Fruit fly (Drosophila melanogaster) whole organism, adult: ENCODE data around the gene Spc105R.
A peak's percentile ranks its signal among the peaks of the same experiment; 100 is the strongest.

Source experiments
- CG11617 ChIP-seq: fragments of 200-800 bp; sonication (Bioruptor generic); optimal IDR thresholded peaks from 2 replicates; lab custom pipeline; 2017; ENCODE audit warnings: mild to moderate bottlenecking, missing biosample characterization, missing genetic modification reagents, missing genetic modification characterization
- CG12768 ChIP-seq: fragments of 200-800 bp; sonication (Bioruptor generic); optimal IDR thresholded peaks from 2 replicates; lab custom pipeline; 2017; ENCODE audit warnings: missing biosample characterization, missing genetic modification characterization, mild to moderate bottlenecking, moderate library complexity, missing genetic modification reagents
- CG14711 ChIP-seq: fragments of 200-800 bp; sonication (Bioruptor generic); optimal IDR thresholded peaks from 2 replicates; lab custom pipeline; 2018; ENCODE audit warnings: missing biosample characterization, mild to moderate bottlenecking, missing genetic modification characterization, moderate library complexity
- CG1620 ChIP-seq: fragments of 200-800 bp; sonication (Bioruptor generic); optimal IDR thresholded peaks from 2 replicates; lab custom pipeline; 2016; ENCODE audit warnings: missing biosample characterization, missing genetic modification characterization
- CG33017 ChIP-seq: fragments of 200-800 bp; sonication (Bioruptor generic); optimal IDR thresholded peaks from 2 replicates; lab custom pipeline; 2018; ENCODE audit warnings: missing biosample characterization, mild to moderate bottlenecking, missing genetic modification characterization, moderate library complexity
- CG5204 ChIP-seq: fragments of 200-800 bp; sonication (Bioruptor generic); optimal IDR thresholded peaks from 2 replicates; lab custom pipeline; 2016; ENCODE audit warnings: missing biosample characterization, missing genetic modification characterization
- CG7045 ChIP-seq: fragments of 200-800 bp; sonication (Bioruptor generic); optimal IDR thresholded peaks from 2 replicates; lab custom pipeline; 2017; ENCODE audit warnings: missing biosample characterization, mild to moderate bottlenecking, missing genetic modification characterization
- CG7101 ChIP-seq: fragments of 200-800 bp; sonication (Bioruptor generic); optimal IDR thresholded peaks from 2 replicates; lab custom pipeline; 2018; ENCODE audit warnings: missing biosample characterization, mild to moderate bottlenecking, missing genetic modification characterization, moderate library complexity
- Clk ChIP-seq: fragments of 200-800 bp; sonication (Bioruptor generic); optimal IDR thresholded peaks from 2 replicates; lab custom pipeline; 2017; ENCODE audit warnings: missing biosample characterization, missing genetic modification characterization
- Crg-1 ChIP-seq: fragments of 200-800 bp; sonication (Bioruptor generic); optimal IDR thresholded peaks from 2 replicates; lab custom pipeline; 2016; ENCODE audit warnings: missing biosample characterization, missing genetic modification characterization
- Hr96 ChIP-seq: fragments of 200-800 bp; sonication (Bioruptor generic); optimal IDR thresholded peaks from 2 replicates; lab custom pipeline; 2016; ENCODE audit warnings: missing biosample characterization, missing genetic modification characterization
- Mnt ChIP-seq: fragments of 200-800 bp; sonication (Bioruptor generic); optimal IDR thresholded peaks from 2 replicates; lab custom pipeline; 2016; ENCODE audit warnings: missing biosample characterization, mild to moderate bottlenecking, missing genetic modification characterization
- bab1 ChIP-seq: fragments of 200-800 bp; sonication (Bioruptor generic); optimal IDR thresholded peaks from 3 replicates; lab custom pipeline; 2019; ENCODE audit warnings: missing biosample characterization, mild to moderate bottlenecking, missing genetic modification characterization, moderate library complexity
- cic ChIP-seq: fragments of 200-800 bp; sonication (Bioruptor generic); optimal IDR thresholded peaks from 2 replicates; lab custom pipeline; 2017; ENCODE audit warnings: missing biosample characterization, mild to moderate bottlenecking, missing genetic modification characterization, moderate library complexity
- cnc ChIP-seq, 2 experiments: fragments of >200 bp; optimal IDR thresholded peaks; 2 replicates each; lab custom pipeline; 2017
- kay ChIP-seq: fragments of 200-800 bp; sonication (Bioruptor generic); peaks from one replicate; lab custom pipeline; 2016; ENCODE audit warnings: missing biosample characterization, missing genetic modification characterization, borderline replicate concordance
- ovo ChIP-seq: fragments of 200-800 bp; sonication (Bioruptor generic); optimal IDR thresholded peaks from 2 replicates; lab custom pipeline; 2016; ENCODE audit warnings: missing biosample characterization, missing genetic modification characterization
- pad ChIP-seq: fragments of 200-800 bp; sonication (Bioruptor generic); optimal IDR thresholded peaks from 3 replicates; lab custom pipeline; 2017; ENCODE audit warnings: missing biosample characterization, missing genetic modification characterization, mild to moderate bottlenecking, moderate library complexity, missing genetic modification reagents
- tj ChIP-seq: fragments of 200-800 bp; sonication (Bioruptor generic); optimal IDR thresholded peaks from 3 replicates; lab custom pipeline; 2017; ENCODE audit warnings: missing biosample characterization, mild to moderate bottlenecking, missing genetic modification characterization, moderate library complexity
- toe ChIP-seq: fragments of 200-800 bp; sonication (Bioruptor generic); optimal IDR thresholded peaks from 2 replicates; lab custom pipeline; 2016; ENCODE audit warnings: missing biosample characterization, missing genetic modification characterization

Spc105R gene

DNA sequence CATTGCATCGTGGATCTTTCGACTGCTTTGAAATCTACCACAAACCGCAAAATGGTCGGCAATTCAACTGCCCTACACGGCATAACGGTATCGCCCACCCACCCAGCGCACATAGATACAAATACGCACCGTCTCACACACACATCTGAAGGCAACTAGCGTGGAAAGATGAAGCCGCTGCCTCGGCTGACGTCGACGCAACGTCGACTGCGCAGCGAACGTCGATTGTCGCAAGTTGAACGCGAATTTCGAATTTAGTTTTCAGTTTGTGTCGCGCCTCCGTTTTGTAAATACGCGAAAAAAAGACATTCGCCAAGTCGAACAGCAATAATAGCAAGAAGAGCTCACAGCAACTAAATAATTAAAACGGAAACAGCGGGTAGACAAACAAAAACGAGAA lies 27.8 kb downstream of the Spc105R start:
- TF ChIP-seq ovo, result peak; percentile 33
- TF ChIP-seq cnc (optimal IDR thresholded peaks at IDR 0.05; lab: Kevin White, UChicago), result no peak

DNA sequence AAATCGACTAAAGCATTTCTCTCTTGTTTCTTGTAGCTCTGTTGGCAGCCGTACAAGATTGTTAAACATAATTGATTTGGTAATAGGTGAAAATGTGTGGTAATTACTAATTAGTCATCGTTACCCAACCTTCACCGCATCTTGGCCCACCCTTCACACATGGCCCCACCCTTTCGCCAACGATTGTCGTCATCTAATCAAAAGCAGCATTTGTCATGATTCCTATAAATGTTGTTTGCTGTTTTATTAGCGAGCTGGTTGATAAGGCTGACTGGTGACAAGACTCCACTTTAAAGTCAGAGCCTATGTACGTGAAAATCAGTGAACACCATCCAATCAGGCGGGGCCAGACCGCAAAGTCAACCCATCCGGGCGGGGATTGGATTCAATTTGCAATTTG lies 30.2 kb downstream of the Spc105R start:
- no peak for TF ChIP-seq CG12768 (GFP tag; lab: Kevin White, UChicago)
- TF ChIP-seq cic (GFP tag; lab: Kevin White, UChicago), result peak; percentile 29
- peak; percentile 17 for TF ChIP-seq CG33017 (tag; lab: Kevin White, UChicago)
- TF ChIP-seq Hr96 (GFP tag; lab: Kevin White, UChicago), result no peak

DNA sequence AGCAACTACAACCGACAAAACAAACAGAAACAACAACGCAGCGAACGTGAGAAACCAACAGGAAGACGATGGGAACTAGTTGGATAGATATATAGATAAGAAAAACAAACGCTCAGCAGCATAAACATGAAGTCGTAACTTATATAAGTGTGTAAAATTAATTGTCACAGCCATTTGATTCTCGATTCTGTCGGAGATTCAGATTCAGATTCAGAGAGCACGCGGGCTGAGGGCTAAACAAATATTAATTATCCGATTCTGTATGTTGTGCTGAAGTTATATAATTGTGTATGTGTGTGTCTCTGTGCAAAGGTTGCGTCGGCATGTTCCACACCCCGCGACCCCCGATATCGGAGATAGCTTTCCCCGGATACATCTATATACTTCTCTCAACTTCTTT lies 33.9 kb downstream of the Spc105R start:
- TF ChIP-seq cic (GFP tag; lab: Kevin White, UChicago), result no peak
- TF ChIP-seq pad (GFP tag; lab: Kevin White, UChicago), result no peak
- no peak for TF ChIP-seq cnc (optimal IDR thresholded peaks at IDR 0.05; lab: Kevin White, UChicago)
- no peak for TF ChIP-seq CG7045 (GFP tag; lab: Kevin White, UChicago)
- TF ChIP-seq CG1620 (GFP tag; lab: Kevin White, UChicago), result no peak
- no peak for TF ChIP-seq CG33017 (tag; lab: Kevin White, UChicago)
- TF ChIP-seq CG5204, result no peak
- no peak for TF ChIP-seq Mnt
- no peak for TF ChIP-seq CG7101 (tag; lab: Kevin White, UChicago)
- no peak for TF ChIP-seq Clk (GFP tag; lab: Kevin White, UChicago)
- TF ChIP-seq kay (GFP tag; lab: Kevin White, UChicago), result no peak
- no peak for TF ChIP-seq CG12768 (GFP tag; lab: Kevin White, UChicago)

DNA sequence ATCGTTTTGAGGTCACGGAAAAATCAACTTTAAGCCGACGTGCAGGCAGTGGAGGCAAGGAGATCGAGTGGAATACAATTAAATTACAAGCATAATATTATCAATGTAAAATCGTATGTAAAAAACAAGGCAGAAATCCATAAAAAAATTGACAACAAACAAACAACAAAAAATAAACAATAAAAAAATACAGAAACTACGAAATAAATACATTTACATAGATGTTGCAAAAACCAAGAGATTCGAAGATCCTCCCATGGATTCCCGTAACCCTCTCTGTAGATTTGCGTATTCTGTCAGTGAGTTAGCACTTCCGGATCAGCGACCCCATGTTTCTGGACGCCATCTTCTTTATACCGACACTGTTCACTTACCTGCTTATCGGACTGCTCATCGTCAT lies 35.7 kb downstream of the Spc105R start, which contains the start of gene CG3288:
Gene CG3288 (plus strand): TSS at position 301 of the 400 bp plus-strand sequence.
- TF ChIP-seq Clk (GFP tag; lab: Kevin White, UChicago) (no peak), CG7045 (GFP tag; lab: Kevin White, UChicago) (no peak), CG11617 (GFP tag; lab: Kevin White, UChicago) (no peak), CG5204 (no peak), cnc (optimal IDR thresholded peaks at IDR 0.05; lab: Kevin White, UChicago) (no peak), CG7101 (tag; lab: Kevin White, UChicago) (no peak), CG12768 (GFP tag; lab: Kevin White, UChicago) (no peak), bab1 (no peak), Hr96 (GFP tag; lab: Kevin White, UChicago) (no peak), CG1620 (GFP tag; lab: Kevin White, UChicago) (no peak), pad (GFP tag; lab: Kevin White, UChicago) (no peak), CG14711 (no peak), CG33017 (tag; lab: Kevin White, UChicago) (no peak), Crg-1 (GFP tag; lab: Kevin White, UChicago) (no peak), Mnt (no peak), ovo (no peak)

DNA sequence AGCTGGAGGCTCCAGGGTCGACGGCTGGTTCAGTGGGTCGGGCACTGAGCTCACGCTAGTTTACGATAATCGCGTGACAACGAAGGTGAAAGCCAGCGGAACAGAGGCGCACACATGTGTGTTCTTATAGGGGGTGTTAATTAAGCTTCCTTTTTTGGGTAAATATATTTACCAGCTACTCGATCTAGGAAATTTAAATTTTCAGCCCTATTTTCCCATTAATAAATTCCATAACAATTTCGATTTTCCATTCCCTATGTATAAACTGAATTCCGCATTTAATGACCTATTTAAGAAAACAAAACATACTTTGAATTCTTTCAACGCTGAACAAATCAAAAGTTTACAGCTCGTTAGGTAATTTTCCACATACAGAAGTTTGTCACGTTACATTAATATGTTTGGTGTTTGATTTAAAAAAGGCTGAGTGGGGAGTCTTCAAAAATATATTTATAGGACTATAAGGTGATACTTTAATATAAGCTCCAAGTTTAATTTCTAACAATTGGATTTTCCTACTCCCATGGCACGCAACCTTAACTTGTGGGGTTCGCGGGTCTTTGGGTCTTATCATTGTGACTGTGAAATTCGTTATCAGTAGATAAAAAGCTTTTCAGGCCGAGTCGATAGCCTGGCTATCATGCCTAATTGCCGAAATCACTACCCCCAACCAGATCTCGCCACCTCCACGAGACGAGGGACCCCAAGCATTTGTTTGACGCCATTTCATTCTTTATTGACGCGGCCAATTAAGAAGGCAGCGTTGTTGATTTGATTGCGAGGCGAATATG lies 37.0 kb downstream of the Spc105R start, which contains the start of gene CG13255:
Gene CG13255 (plus strand): TSS at position 449 of the 791 bp plus-strand sequence.
- TF ChIP-seq CG33017 (tag; lab: Kevin White, UChicago) (peak; percentile 63), bab1 (no peak), Clk (GFP tag; lab: Kevin White, UChicago) (no peak), kay (GFP tag; lab: Kevin White, UChicago) (peak; percentile 35), Hr96 (GFP tag; lab: Kevin White, UChicago) (peak; percentile 58), cnc (optimal IDR thresholded peaks at IDR 0.05; lab: Kevin White, UChicago) (no peak), CG7045 (GFP tag; lab: Kevin White, UChicago) (peak; percentile 63), tj (GFP tag; lab: Kevin White, UChicago) (peak; percentile 44), Mnt (peak; percentile 11), Crg-1 (GFP tag; lab: Kevin White, UChicago) (no peak), CG12768 (GFP tag; lab: Kevin White, UChicago) (peak; percentile 68), CG5204 (peak; percentile 75), CG7101 (tag; lab: Kevin White, UChicago) (peak; percentile 52), ovo (no peak), toe (GFP tag; lab: Kevin White, UChicago) (peak; percentile 56), CG11617 (GFP tag; lab: Kevin White, UChicago) (peak; percentile 86), cic (GFP tag; lab: Kevin White, UChicago) (no peak), pad (GFP tag; lab: Kevin White, UChicago) (peak; percentile 42), CG14711 (peak; percentile 20), CG1620 (GFP tag; lab: Kevin White, UChicago) (peak; percentile 14)

DNA sequence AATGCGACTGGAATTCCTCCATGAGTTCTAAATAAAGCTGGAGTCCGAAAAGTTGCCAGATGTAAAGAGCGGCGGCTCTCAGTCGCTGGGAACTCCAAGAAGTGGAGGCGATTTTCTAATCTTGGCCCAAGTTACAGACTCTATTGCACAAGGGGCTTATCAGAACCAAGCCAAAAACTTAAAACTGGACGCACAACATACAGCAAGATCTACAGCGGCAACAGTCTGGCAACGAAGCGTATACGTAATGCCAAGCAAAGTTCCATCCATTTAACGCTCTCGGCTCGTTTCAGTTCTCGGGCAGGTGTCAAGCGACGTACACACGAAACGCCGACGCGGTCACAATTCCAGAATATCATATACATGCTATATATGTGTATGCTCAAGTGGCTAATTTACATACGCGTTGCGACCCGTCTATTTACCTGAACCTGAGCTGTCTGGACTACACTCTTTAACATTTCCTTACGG lies 37.7 kb downstream of the Spc105R start:
- TF ChIP-seq tj (GFP tag; lab: Kevin White, UChicago) (no peak), Clk (GFP tag; lab: Kevin White, UChicago) (no peak), kay (GFP tag; lab: Kevin White, UChicago) (no peak), CG5204 (no peak), CG14711 (no peak), toe (GFP tag; lab: Kevin White, UChicago) (no peak), cnc (optimal IDR thresholded peaks at IDR 0.05; lab: Kevin White, UChicago) (no peak), CG12768 (GFP tag; lab: Kevin White, UChicago) (peak; percentile 71), cic (GFP tag; lab: Kevin White, UChicago) (peak; percentile 16), CG7101 (tag; lab: Kevin White, UChicago) (no peak), Crg-1 (GFP tag; lab: Kevin White, UChicago) (no peak), pad (GFP tag; lab: Kevin White, UChicago) (no peak), CG33017 (tag; lab: Kevin White, UChicago) (no peak), CG11617 (GFP tag; lab: Kevin White, UChicago) (no peak), CG1620 (GFP tag; lab: Kevin White, UChicago) (no peak), bab1 (no peak), ovo (no peak), CG7045 (GFP tag; lab: Kevin White, UChicago) (no peak), Hr96 (GFP tag; lab: Kevin White, UChicago) (no peak), Mnt (peak; percentile 15)
